Fruit fly (Drosophila melanogaster) Kc167 (cell line): ENCODE data around the gene CG42502.

ENCODE experiments used
- Myc ChIP-seq: fragments of >200 bp; optimal IDR thresholded peaks from 2 replicates; lab custom pipeline; 2017; ENCODE audit warnings: missing external identifiers
- Sin3A ChIP-seq: fragments of >200 bp; optimal IDR thresholded peaks from 2 replicates; lab custom pipeline; 2018; ENCODE audit warnings: missing external identifiers
- h ChIP-seq: fragments of >200 bp; optimal IDR thresholded peaks from 3 replicates; lab custom pipeline; 2018; ENCODE audit warnings: missing external identifiers
- insv ChIP-seq: fragments of >200 bp; optimal IDR thresholded peaks from 3 replicates; lab custom pipeline; 2018; ENCODE audit warnings: missing external identifiers
- psq ChIP-seq: fragments of >200 bp; optimal IDR thresholded peaks from 2 replicates; lab custom pipeline; 2017; ENCODE audit warnings: missing external identifiers
- ttk ChIP-seq: sonication (Bioruptor generic); optimal IDR thresholded peaks from 2 replicates; lab custom pipeline; 2017; ENCODE audit warnings: missing external identifiers

CG42502 gene

dm6 chr2L:18812348-18812747 lies 1.3 kb upstream of the CG42502 start, which contains the start of the genes CG17325 and CG42305:
CG17325 (plus strand) TSS chr2L:18812648.
CG42305 (plus strand) TSS chr2L:18812648.
- TF ChIP-seq insv (lab: Kevin White, UChicago) (no peak), psq (no peak), ttk (lab: Kevin White, UChicago) (no peak), Sin3A (lab: Kevin White, UChicago) (no peak), Myc (lab: Kevin White, UChicago) (no peak), h (lab: Kevin White, UChicago) (no peak)

dm6 chr2L:18809486-18809885 lies 1.6 kb downstream of the CG42502 start:
- no peak for TF ChIP-seq h (lab: Kevin White, UChicago)
- TF ChIP-seq Sin3A (lab: Kevin White, UChicago), result no peak
- TF ChIP-seq ttk (lab: Kevin White, UChicago), result no peak

dm6 chr2L:18808754-18809329 lies 2.2 kb downstream of the CG42502 start:
- no peak for TF ChIP-seq psq
- TF ChIP-seq Sin3A (lab: Kevin White, UChicago), result no peak
- TF ChIP-seq Myc (lab: Kevin White, UChicago), result no peak
- no peak for TF ChIP-seq h (lab: Kevin White, UChicago)
- no peak for TF ChIP-seq insv (lab: Kevin White, UChicago)
- TF ChIP-seq ttk (lab: Kevin White, UChicago), result no peak

dm6 chr2L:18805637-18806403 lies 5.2 kb downstream of the CG42502 start:
- TF ChIP-seq h (lab: Kevin White, UChicago) (no peak), psq (no peak), ttk (lab: Kevin White, UChicago) (no peak), insv (lab: Kevin White, UChicago) (no peak), Sin3A (lab: Kevin White, UChicago) (no peak), Myc (lab: Kevin White, UChicago) (no peak)

- TF ChIP-seq insv (lab: Kevin White, UChicago) (no peak), ttk (lab: Kevin White, UChicago) (no peak), psq (no peak), h (lab: Kevin White, UChicago) (no peak), Sin3A (lab: Kevin White, UChicago) (no peak), Myc (lab: Kevin White, UChicago) (no peak)
Measured at dm6 chr2L:18805247-18805636, 5.8 kb downstream of the CG42502 start, which contains the start of gene CG43814. CG43814 (minus strand) TSS chr2L:18805347.

- TF ChIP-seq Sin3A (lab: Kevin White, UChicago) (no peak), psq (no peak), Myc (lab: Kevin White, UChicago) (no peak), ttk (lab: Kevin White, UChicago) (no peak), insv (lab: Kevin White, UChicago) (no peak), h (lab: Kevin White, UChicago) (no peak)
Measured at dm6 chr2L:18801704-18802103, 9.3 kb downstream of the CG42502 start.

dm6 chr2L:18796446-18796845 lies 14.6 kb downstream of the CG42502 start:
- TF ChIP-seq h (lab: Kevin White, UChicago), result no peak

dm6 chr2L:18795917-18796402 lies 15.1 kb downstream of the CG42502 start:
- TF ChIP-seq Sin3A (lab: Kevin White, UChicago), result no peak
- TF ChIP-seq insv (lab: Kevin White, UChicago), result peak; percentile 67

dm6 chr2L:18793243-18793642 lies 17.8 kb downstream of the CG42502 start:
- TF ChIP-seq Sin3A (lab: Kevin White, UChicago) (no peak), Myc (lab: Kevin White, UChicago) (no peak), psq (no peak), h (lab: Kevin White, UChicago) (no peak), insv (lab: Kevin White, UChicago) (no peak), ttk (lab: Kevin White, UChicago) (no peak)

dm6 chr2L:18792806-18793205 lies 18.2 kb downstream of the CG42502 start, which contains the start of gene ham:
ham (minus strand) TSS chr2L:18792906.
- TF ChIP-seq ttk (lab: Kevin White, UChicago) (no peak), h (lab: Kevin White, UChicago) (no peak), insv (lab: Kevin White, UChicago) (no peak), psq (no peak), Sin3A (lab: Kevin White, UChicago) (no peak), Myc (lab: Kevin White, UChicago) (no peak)

dm6 chr2L:18789773-18790385 lies 21.2 kb downstream of the CG42502 start:
- TF ChIP-seq ttk (lab: Kevin White, UChicago), result no peak
- TF ChIP-seq Myc (lab: Kevin White, UChicago), result no peak
- TF ChIP-seq Sin3A (lab: Kevin White, UChicago), result no peak
- TF ChIP-seq h (lab: Kevin White, UChicago), result no peak
- no peak for TF ChIP-seq insv (lab: Kevin White, UChicago)
- TF ChIP-seq psq, result no peak

- TF ChIP-seq ttk (lab: Kevin White, UChicago), result no peak
- TF ChIP-seq Myc (lab: Kevin White, UChicago), result no peak
- TF ChIP-seq Sin3A (lab: Kevin White, UChicago), result no peak
- TF ChIP-seq h (lab: Kevin White, UChicago), result no peak
- TF ChIP-seq psq, result no peak
- no peak for TF ChIP-seq insv (lab: Kevin White, UChicago)
Measured at dm6 chr2L:18788953-18789352, 22.1 kb downstream of the CG42502 start.
